Fruit fly (Drosophila melanogaster) whole organism, embryonic: ENCODE data around the gene CG6791.

Source experiments
- Adf1 ChIP-seq: fragments of 200-800 bp; sonication (Bioruptor generic); IDR thresholded peaks from 2 replicates; pipeline ENCODE4 v1.3.6; 2022; ENCODE audit warnings: missing biosample characterization, missing genetic modification characterization
- Antp ChIP-seq: fragments of 200-800 bp; sonication (Bioruptor generic); optimal IDR thresholded peaks from 3 replicates; lab custom pipeline; 2016; ENCODE audit warnings: missing biosample characterization, missing genetic modification characterization
- CG11560 ChIP-seq: fragments of 200-800 bp; sonication (Bioruptor generic); IDR thresholded peaks from 3 replicates; pipeline ENCODE4 v1.3.6; 2022; ENCODE audit warnings: missing biosample characterization, missing genetic modification characterization
- CG12071 ChIP-seq: fragments of 200-800 bp; sonication (Bioruptor generic); optimal IDR thresholded peaks from 3 replicates; lab custom pipeline; 2018; ENCODE audit warnings: missing biosample characterization, mild to moderate bottlenecking, missing genetic modification characterization
- CG12155 ChIP-seq: fragments of 200-800 bp; sonication (Bioruptor generic); optimal IDR thresholded peaks from 3 replicates; lab custom pipeline; 2016; ENCODE audit warnings: missing biosample characterization, missing genetic modification characterization
- CG12659 ChIP-seq: fragments of 200-800 bp; sonication (Bioruptor generic); optimal IDR thresholded peaks from 3 replicates; lab custom pipeline; 2017; ENCODE audit warnings: mild to moderate bottlenecking, missing biosample characterization, missing genetic modification reagents, missing genetic modification characterization
- CG13296 ChIP-seq: fragments of 200-800 bp; sonication (Bioruptor generic); optimal IDR thresholded peaks from 3 replicates; lab custom pipeline; 2018; ENCODE audit warnings: missing biosample characterization, mild to moderate bottlenecking, missing genetic modification characterization
- CG13775 ChIP-seq: fragments of 200-800 bp; sonication (Bioruptor generic); optimal IDR thresholded peaks from 3 replicates; lab custom pipeline; 2017; ENCODE audit warnings: missing biosample characterization, mild to moderate bottlenecking, missing genetic modification characterization
- CG13894 ChIP-seq: fragments of 200-800 bp; sonication (Bioruptor generic); optimal IDR thresholded peaks from 3 replicates; lab custom pipeline; 2018; ENCODE audit warnings: missing biosample characterization, mild to moderate bottlenecking, missing genetic modification characterization, moderate library complexity
- CG14667 ChIP-seq: fragments of 200-800 bp; sonication (Bioruptor generic); IDR thresholded peaks from 2 replicates; pipeline ENCODE4 v1.3.6; 2022; ENCODE audit warnings: missing biosample characterization, missing genetic modification characterization
- CG14860 ChIP-seq: fragments of 200-800 bp; sonication (Bioruptor generic); IDR thresholded peaks from 3 replicates; pipeline ENCODE4 v1.3.6; 2022; ENCODE audit warnings: missing biosample characterization, missing genetic modification characterization; ENCODE audit not compliant: partially characterized antibody
- CG15514 ChIP-seq: fragments of 200-800 bp; sonication (Bioruptor generic); optimal IDR thresholded peaks from 3 replicates; lab custom pipeline; 2017; ENCODE audit warnings: missing biosample characterization, missing genetic modification characterization, mild to moderate bottlenecking, moderate library complexity, missing genetic modification reagents
- CG16813 ChIP-seq: fragments of 200-800 bp; sonication (Bioruptor generic); IDR thresholded peaks from 3 replicates; pipeline ENCODE4 v1.3.6; 2022; ENCODE audit warnings: missing biosample characterization, missing genetic modification characterization; ENCODE audit not compliant: partially characterized antibody
- CG16815 ChIP-seq: fragments of 200-800 bp; sonication (Bioruptor generic); optimal IDR thresholded peaks from 3 replicates; lab custom pipeline; 2017; ENCODE audit warnings: missing biosample characterization, mild to moderate bottlenecking, missing genetic modification characterization
- CG2120 ChIP-seq: fragments of 200-800 bp; sonication (Bioruptor generic); optimal IDR thresholded peaks from 3 replicates; lab custom pipeline; 2016; ENCODE audit warnings: missing biosample characterization, missing genetic modification characterization
- CG2875 ChIP-seq: fragments of 200-800 bp; sonication (Bioruptor generic); optimal IDR thresholded peaks from 2 replicates; lab custom pipeline; 2017; ENCODE audit warnings: missing biosample characterization, mild to moderate bottlenecking, missing genetic modification characterization, missing genetic modification reagents
- CG32767 ChIP-seq: fragments of 200-800 bp; sonication (Bioruptor generic); IDR thresholded peaks from 2 replicates; pipeline ENCODE4 v1.3.6; 2022; ENCODE audit warnings: missing biosample characterization, missing genetic modification characterization
- CG33213 ChIP-seq: fragments of 200-800 bp; sonication (Bioruptor generic); optimal IDR thresholded peaks from 3 replicates; lab custom pipeline; 2016; ENCODE audit warnings: missing biosample characterization, missing genetic modification characterization
- CG4282 ChIP-seq: fragments of 200-800 bp; sonication (Bioruptor generic); optimal IDR thresholded peaks from 2 replicates; lab custom pipeline; 2016; ENCODE audit warnings: missing biosample characterization, missing genetic modification characterization
- CG4854 ChIP-seq: fragments of 200-800 bp; sonication (Bioruptor generic); optimal IDR thresholded peaks from 2 replicates; lab custom pipeline; 2016; ENCODE audit warnings: missing biosample characterization, missing genetic modification characterization, inconsistent platforms
- CG7963 ChIP-seq: fragments of 200-800 bp; sonication (Bioruptor generic); IDR thresholded peaks from 3 replicates; pipeline ENCODE4 v1.3.6; 2022; ENCODE audit warnings: missing biosample characterization, missing genetic modification characterization; ENCODE audit not compliant: partially characterized antibody
- CTCF ChIP-seq: fragments of 200-800 bp; sonication (Bioruptor generic); optimal IDR thresholded peaks from 2 replicates; lab custom pipeline; 2017; ENCODE audit warnings: missing biosample characterization, mild to moderate bottlenecking, missing genetic modification characterization, moderate library complexity
- Dek ChIP-seq: fragments of 200-800 bp; sonication (Bioruptor generic); optimal IDR thresholded peaks from 3 replicates; lab custom pipeline; 2019; ENCODE audit warnings: missing biosample characterization, mild to moderate bottlenecking, missing genetic modification characterization, moderate library complexity
- Elba2 ChIP-seq: fragments of 200-800 bp; sonication (Bioruptor generic); optimal IDR thresholded peaks from 3 replicates; lab custom pipeline; 2016; ENCODE audit warnings: missing biosample characterization, missing genetic modification characterization
- Hand ChIP-seq: fragments of 200-800 bp; sonication (Bioruptor generic); optimal IDR thresholded peaks from 2 replicates; lab custom pipeline; 2017; ENCODE audit warnings: mild to moderate bottlenecking, missing biosample characterization, missing genetic modification reagents, missing genetic modification characterization
- Jarid2 ChIP-seq: fragments of 200-800 bp; sonication (Bioruptor generic); optimal IDR thresholded peaks from 3 replicates; lab custom pipeline; 2017; ENCODE audit warnings: mild to moderate bottlenecking, missing biosample characterization, missing genetic modification reagents, missing genetic modification characterization
- NC2α ChIP-seq: fragments of 200-800 bp; sonication (Bioruptor generic); optimal IDR thresholded peaks from 2 replicates; lab custom pipeline; 2016; ENCODE audit warnings: missing biosample characterization, missing genetic modification characterization
- NC2β ChIP-seq: fragments of 200-800 bp; sonication (Bioruptor generic); optimal IDR thresholded peaks from 2 replicates; lab custom pipeline; 2016; ENCODE audit warnings: missing biosample characterization, missing genetic modification characterization
- Nf-YA ChIP-seq: fragments of 200-800 bp; sonication (Bioruptor generic); IDR thresholded peaks from 2 replicates; pipeline ENCODE4 v1.3.6; 2022; ENCODE audit warnings: missing biosample characterization, missing genetic modification characterization
- Stat92E ChIP-seq, 3 experiments: fragments of >200 bp in 2 of 3; fragments of 200-800 bp in 1 of 3; sonication (Bioruptor generic) in 1 of 3; optimal IDR thresholded peaks; 2 replicates each; lab custom pipeline; 2017 to 2019; ENCODE audit warnings: missing biosample characterization in 3 of 3, missing genetic modification characterization in 3 of 3, mild to moderate bottlenecking in 1 of 3, moderate library complexity in 1 of 3
- Taf1 ChIP-seq: fragments of 200-800 bp; sonication (Bioruptor generic); IDR thresholded peaks from 2 replicates; pipeline ENCODE4 v1.3.6; 2022; ENCODE audit warnings: missing biosample characterization, missing genetic modification characterization
- Xbp1 ChIP-seq: fragments of 200-800 bp; sonication (Bioruptor generic); optimal IDR thresholded peaks from 3 replicates; lab custom pipeline; 2016; ENCODE audit warnings: missing biosample characterization, mild to moderate bottlenecking, missing genetic modification characterization
- al ChIP-seq: fragments of 200-800 bp; sonication (Bioruptor generic); IDR thresholded peaks from 2 replicates; pipeline ENCODE4 v1.3.6; 2022; ENCODE audit warnings: missing biosample characterization, missing genetic modification characterization
- ato ChIP-seq: fragments of 200-800 bp; sonication (Bioruptor generic); IDR thresholded peaks from 2 replicates; pipeline ENCODE4 v1.3.6; 2022; ENCODE audit warnings: missing biosample characterization, missing genetic modification characterization; ENCODE audit not compliant: partially characterized antibody
- bigmax ChIP-seq: fragments of 200-800 bp; sonication (Bioruptor generic); optimal IDR thresholded peaks from 2 replicates; lab custom pipeline; 2018; ENCODE audit warnings: missing biosample characterization, mild to moderate bottlenecking, missing genetic modification characterization
- chif ChIP-seq, 2 experiments: fragments of 200-800 bp; sonication (Bioruptor generic); optimal IDR thresholded peaks; 3 replicates each; lab custom pipeline; 2016; ENCODE audit warnings: missing biosample characterization in 2 of 2, missing genetic modification characterization in 2 of 2
- chm ChIP-seq: fragments of 200-800 bp; sonication (Bioruptor generic); IDR thresholded peaks from 2 replicates; pipeline ENCODE4 v1.3.6; 2022; ENCODE audit warnings: missing biosample characterization, missing genetic modification characterization
- dm ChIP-seq: fragments of 200-800 bp; sonication (Bioruptor generic); optimal IDR thresholded peaks from 3 replicates; lab custom pipeline; 2016; ENCODE audit warnings: missing biosample characterization, missing genetic modification characterization
- ewg ChIP-seq: fragments of 200-800 bp; sonication (Bioruptor generic); optimal IDR thresholded peaks from 3 replicates; lab custom pipeline; 2017; ENCODE audit warnings: mild to moderate bottlenecking, missing biosample characterization, missing genetic modification reagents, missing genetic modification characterization
- grau ChIP-seq: fragments of 200-800 bp; optimal IDR thresholded peaks from 3 replicates; lab custom pipeline; 2019; ENCODE audit warnings: missing biosample characterization, mild to moderate bottlenecking, missing genetic modification characterization, moderate library complexity
- klu ChIP-seq: fragments of 200-800 bp; sonication (Bioruptor generic); IDR thresholded peaks from 2 replicates; pipeline ENCODE4 v1.3.6; 2022; ENCODE audit warnings: missing biosample characterization, missing genetic modification characterization
- pnt ChIP-seq: fragments of 200-800 bp; sonication (Bioruptor generic); optimal IDR thresholded peaks from 3 replicates; lab custom pipeline; 2016; ENCODE audit warnings: missing biosample characterization, missing genetic modification characterization
- ro ChIP-seq: fragments of 200-800 bp; sonication (Bioruptor generic); IDR thresholded peaks from 2 replicates; pipeline ENCODE4 v1.3.6; 2022; ENCODE audit warnings: missing biosample characterization, missing genetic modification characterization
- scrt ChIP-seq: fragments of 200-800 bp; sonication (Bioruptor generic); optimal IDR thresholded peaks from 2 replicates; lab custom pipeline; 2018; ENCODE audit warnings: missing biosample characterization, mild to moderate bottlenecking, missing genetic modification characterization, moderate library complexity
- sens-2 ChIP-seq: fragments of 200-800 bp; sonication (Bioruptor generic); IDR thresholded peaks from 2 replicates; pipeline ENCODE4 v1.3.6; 2022; ENCODE audit warnings: missing biosample characterization, missing genetic modification characterization
- slbo ChIP-seq: fragments of 200-800 bp; sonication (Bioruptor generic); IDR thresholded peaks from 2 replicates; pipeline ENCODE4 v1.3.6; 2022; ENCODE audit warnings: missing biosample characterization, missing genetic modification characterization
- ssp ChIP-seq: fragments of 200-800 bp; sonication (Bioruptor generic); IDR thresholded peaks from 2 replicates; pipeline ENCODE4 v1.3.6; 2022; ENCODE audit warnings: missing biosample characterization, missing genetic modification characterization
- tio ChIP-seq: fragments of 200-800 bp; sonication (Bioruptor generic); optimal IDR thresholded peaks from 2 replicates; lab custom pipeline; 2017; ENCODE audit warnings: missing biosample characterization, missing genetic modification characterization, inconsistent platforms
- ttk ChIP-seq: fragments of 200-800 bp; sonication (Bioruptor generic); IDR thresholded peaks from 2 replicates; pipeline ENCODE4 v2.1.2; 2022; ENCODE audit warnings: missing biosample characterization, missing genetic modification characterization

Gene CG6791

DNA sequence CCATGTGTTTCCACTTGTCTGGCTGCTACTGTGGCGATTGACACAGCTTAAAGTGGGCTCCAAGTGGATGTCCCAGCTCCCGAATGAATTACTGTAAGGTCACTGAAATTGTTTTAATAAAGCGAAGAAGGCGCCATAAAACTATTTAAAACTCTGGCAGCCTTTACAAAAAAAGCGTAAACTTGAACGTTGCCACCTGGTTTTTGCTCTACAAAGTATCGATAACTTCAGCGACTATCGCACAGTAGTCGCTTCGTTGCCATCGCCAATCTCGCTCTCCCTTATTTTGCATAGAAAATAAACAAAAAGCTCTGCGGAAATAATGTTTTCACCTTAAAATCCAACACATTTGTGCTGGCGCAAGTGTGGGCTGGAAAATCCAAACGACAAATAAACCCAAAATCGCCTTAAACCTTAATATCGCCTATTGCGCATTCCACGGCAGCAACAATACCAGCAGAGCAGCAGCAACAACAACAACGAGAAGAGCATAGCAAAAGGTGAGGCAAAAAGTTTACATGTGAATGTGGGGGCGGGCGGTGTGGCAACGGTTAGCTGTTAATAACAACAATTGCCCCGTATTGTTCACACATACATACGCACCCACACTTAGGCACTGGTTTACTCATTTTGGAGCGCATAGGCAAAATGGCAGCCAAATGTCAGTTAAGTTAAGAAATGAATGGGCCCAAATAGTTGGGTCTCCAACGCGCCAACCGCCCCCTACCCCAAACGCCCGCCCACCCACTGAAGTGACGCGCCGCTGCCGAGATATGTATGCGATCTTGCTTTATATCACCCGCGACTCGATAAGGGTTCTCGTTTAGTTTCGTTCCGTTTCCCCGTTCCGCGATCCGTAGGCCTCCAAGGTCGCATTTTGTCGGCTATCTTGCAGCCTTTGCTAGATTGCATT is 8.3 kb downstream of the CG6791 start, which contains the start of gene wkd (continued):
- TF ChIP-seq CG2875 (GFP tag; lab: Kevin White, UChicago) (no peak), CG13894 (tag; lab: Kevin White, UChicago) (no peak), ro (no peak), CG15514 (GFP tag; lab: Kevin White, UChicago) (peak; percentile 32), CG12071 (GFP tag; lab: Kevin White, UChicago) (no peak), NC2β (GFP tag; lab: Kevin White, UChicago) (peak; percentile 58), Jarid2 (GFP tag; lab: Kevin White, UChicago) (no peak), Taf1 (no peak), CG12659 (peak; percentile 73), tio (GFP tag; lab: Kevin White, UChicago) (no peak), ato (GFP tag; lab: Robert Waterston, UW) (peak; percentile 77; the same call in 1 of the 2 replicates), CG7963 (GFP tag; lab: Robert Waterston, UW) (peak; percentile 68; the same call in 2 of the 3 replicates), CG2120 (GFP tag; lab: Kevin White, UChicago) (no peak), NC2α (GFP tag; lab: Kevin White, UChicago) (no peak), chm (GFP tag; lab: Robert Waterston, UW) (no peak), CG33213 (peak; percentile 67), CG4854 (GFP tag; lab: Kevin White, UChicago) (no peak), sens-2 (no peak), dm (GFP tag; lab: Kevin White, UChicago) (peak; percentile 41), Hand (GFP tag; lab: Kevin White, UChicago) (no peak), Xbp1 (GFP tag; lab: Kevin White, UChicago) (no peak), CG14860 (GFP tag; lab: Robert Waterston, UW) (peak; percentile 70), CG16815 (GFP tag; lab: Kevin White, UChicago) (no peak), Elba2 (GFP tag; lab: Kevin White, UChicago) (no peak), CG13296 (GFP tag; lab: Kevin White, UChicago) (no peak), ewg (GFP tag; lab: Kevin White, UChicago) (no peak), Antp (GFP tag; lab: Kevin White, UChicago) (no peak), slbo (GFP tag; lab: Robert Waterston, UW) (no peak), Adf1 (GFP tag; lab: Robert Waterston, UW) (peak; percentile 49; the same call in 1 of the 2 replicates), ssp (GFP tag; lab: Robert Waterston, UW) (no peak), CTCF (GFP tag; lab: Kevin White, UChicago) (peak; percentile 53), scrt (GFP tag; lab: Kevin White, UChicago) (no peak), CG16813 (GFP tag; lab: Robert Waterston, UW) (peak; percentile 83), Stat92E (GFP tag; optimal IDR thresholded peaks at IDR 0.05; lab: Kevin White, UChicago) (peak in 1 of 3 experiments; percentile 6), klu (0 out of 2 replicates have a peak, but pooled peaks have one; percentile 14), CG4282 (GFP tag; lab: Kevin White, UChicago) (peak; percentile 15), bigmax (GFP tag; lab: Kevin White, UChicago) (no peak), Dek (no peak), chif (GFP tag; optimal IDR thresholded peaks at IDR 0.05; lab: Kevin White, UChicago) (no peak), CG14667 (GFP tag; lab: Robert Waterston, UW) (no peak), al (no peak), CG13775 (no peak), pnt (GFP tag; lab: Kevin White, UChicago) (no peak), grau (tag; lab: Kevin White, UChicago) (no peak), CG12155 (GFP tag; lab: Kevin White, UChicago) (peak; percentile 58), ttk (GFP tag; lab: Robert Waterston, UW) (no peak), Nf-YA (GFP tag; lab: Robert Waterston, UW) (no peak), CG32767 (GFP tag; lab: Robert Waterston, UW) (no peak), CG11560 (no peak)
